ENCODE assay signal across 1 fruit fly cellular context in the genomic region with DNA sequence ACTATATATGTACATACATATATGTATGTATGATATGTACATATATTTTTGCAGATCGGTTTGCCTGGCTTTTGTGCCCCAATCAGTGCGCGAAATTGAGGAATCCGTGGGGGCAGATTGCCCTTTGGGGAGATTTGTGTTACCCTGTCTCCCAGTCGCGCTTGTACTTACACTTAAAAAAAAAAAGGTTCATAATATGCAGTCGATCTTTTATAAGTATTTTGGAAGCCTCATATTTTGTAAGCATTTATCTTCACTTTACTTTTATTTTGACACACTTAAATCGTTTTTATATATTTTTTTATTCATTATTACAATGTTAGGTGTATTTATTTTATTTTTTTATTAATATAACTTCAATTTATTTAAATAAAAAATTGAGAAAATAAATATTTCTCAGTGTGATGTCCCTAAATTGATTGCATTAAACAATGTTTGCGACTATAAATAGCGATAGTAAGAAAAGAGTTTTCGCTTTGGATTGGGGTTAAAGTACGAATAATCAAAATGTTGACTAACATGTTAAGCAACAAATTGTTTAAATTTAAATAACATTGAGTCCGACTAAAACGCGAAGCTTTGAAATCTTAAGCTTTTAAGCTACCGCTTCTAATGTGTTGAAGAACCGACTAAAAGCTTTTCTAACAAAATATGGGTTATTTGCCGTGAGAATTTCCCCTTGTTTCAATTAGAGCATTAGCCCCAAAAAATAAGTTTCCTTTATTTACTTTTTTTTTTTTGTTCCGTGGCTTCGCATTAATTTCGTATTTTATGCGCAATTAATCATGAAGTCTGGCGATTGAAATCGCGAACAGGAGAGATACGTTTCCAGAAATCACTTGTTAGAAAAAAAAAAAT.
TF ChIP-seq lines count a peak whose summit lies in the region.

No protein-coding gene starts in this region.

TF ChIP-seq in whole organism, embryonic, 481 proteins besides CTCF, POLR2A, EP300 and RAD21 (continued from another document):
- TF ChIP-seq Doc3 (GFP tag; IDR thresholded peaks at IDR 0.05; lab: Robert Waterston, UW; ENCODE audit: partially characterized antibody) (no peak), ato (GFP tag; IDR thresholded peaks at IDR 0.05; lab: Robert Waterston, UW; ENCODE audit: partially characterized antibody) (no peak), dimm (GFP tag; IDR thresholded peaks at IDR 0.05; lab: Robert Waterston, UW) (no peak), odd (GFP tag; optimal IDR thresholded peaks at IDR 0.05; lab: Kevin White, UChicago) (no peak), ind (GFP tag; optimal IDR thresholded peaks at IDR 0.05; lab: Kevin White, UChicago) (no peak), HmgZ (tag; optimal IDR thresholded peaks at IDR 0.05; lab: Kevin White, UChicago) (no peak), CG10431 (GFP tag; optimal IDR thresholded peaks at IDR 0.05; lab: Kevin White, UChicago) (no peak), Gug (GFP tag; IDR thresholded peaks at IDR 0.05; lab: Robert Waterston, UW) (no peak), CG5953 (GFP tag; IDR thresholded peaks at IDR 0.05; lab: Robert Waterston, UW) (no peak), amos (GFP tag; IDR thresholded peaks at IDR 0.05; lab: Robert Waterston, UW; ENCODE audit: partially characterized antibody) (no peak), Oli (tag; optimal IDR thresholded peaks at IDR 0.05; lab: Kevin White, UChicago) (no peak), emc (GFP tag; optimal IDR thresholded peaks at IDR 0.05; lab: Kevin White, UChicago) (no peak), CG1792 (GFP tag; optimal IDR thresholded peaks at IDR 0.05; lab: Kevin White, UChicago) (no peak), btn (GFP tag; optimal IDR thresholded peaks at IDR 0.05; lab: Kevin White, UChicago) (no peak), hbn (GFP tag; IDR thresholded peaks at IDR 0.05; lab: Robert Waterston, UW; ENCODE audit: partially characterized antibody) (no peak), Fer1 (GFP tag; optimal IDR thresholded peaks at IDR 0.05; lab: Kevin White, UChicago) (peak; percentile 25), fru (optimal IDR thresholded peaks at IDR 0.05; lab: Kevin White, UChicago) (no peak), CG3163 (GFP tag; optimal IDR thresholded peaks at IDR 0.05; lab: Kevin White, UChicago) (no peak)
